Fruit fly (Drosophila melanogaster): ENCODE results near the gene CG13308.

DNA sequence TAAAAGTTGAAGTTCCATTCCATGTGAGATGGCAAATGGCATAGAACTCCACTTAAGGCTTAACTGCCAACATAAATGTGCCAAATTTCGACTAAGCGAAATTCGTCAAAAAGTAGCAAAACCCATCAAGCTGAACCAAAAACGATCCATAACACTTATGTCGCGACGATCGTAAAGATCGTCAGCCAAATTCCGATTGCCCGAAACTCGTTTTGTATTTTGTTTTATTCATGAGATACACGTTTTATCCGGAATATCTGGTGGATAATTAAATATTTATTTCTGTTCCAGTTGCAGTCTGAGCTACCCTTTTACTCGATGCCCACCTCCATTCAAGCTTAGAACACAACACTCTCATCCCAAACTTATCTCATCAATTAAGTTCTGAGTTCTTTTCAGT is 22.6 kb downstream of the CG13308 start:
- no peak for TF ChIP-seq Optix (GFP tag; IDR thresholded peaks at IDR 0.05)
- TF ChIP-seq CG3281 (GFP tag; optimal IDR thresholded peaks at IDR 0.05), result no peak
- no peak for TF ChIP-seq disco-r (GFP tag; optimal IDR thresholded peaks at IDR 0.05)
- no peak for TF ChIP-seq twi (tag; optimal IDR thresholded peaks at IDR 0.05)
- no peak for TF ChIP-seq ro (GFP tag; IDR thresholded peaks at IDR 0.05)
- no peak for TF ChIP-seq unpg (GFP tag; optimal IDR thresholded peaks at IDR 0.05)
- TF ChIP-seq pho (GFP tag; optimal IDR thresholded peaks at IDR 0.05), result no peak
- TF ChIP-seq kah (GFP tag; optimal IDR thresholded peaks at IDR 0.05), result no peak
